Worm (Caenorhabditis elegans) whole organism, L3 larva: Measurements from ENCODE around the gene W09G12.9.

Experiments
- R02D3.7 ChIP-seq: fragments of 150-350 bp; optimal IDR thresholded peaks from 2 replicates; lab custom pipeline; 2014; ENCODE audit warnings: missing biosample characterization, missing genetic modification characterization
- ZK546.5 ChIP-seq: sonication (generic microtip); optimal IDR thresholded peaks from 2 replicates; lab custom pipeline; 2017; ENCODE audit warnings: missing biosample characterization, missing genetic modification characterization
- ceh-82 ChIP-seq: fragments of 150-350 bp; optimal IDR thresholded peaks from 2 replicates; lab custom pipeline; 2014; ENCODE audit warnings: missing biosample characterization, missing genetic modification characterization
- mdl-1 ChIP-seq: fragments of 150-350 bp; optimal IDR thresholded peaks from 2 replicates; lab custom pipeline; 2014; ENCODE audit warnings: missing biosample characterization, missing genetic modification characterization
- nhr-11 ChIP-seq: fragments of 150-350 bp; optimal IDR thresholded peaks from 2 replicates; lab custom pipeline; 2014; ENCODE audit warnings: missing biosample characterization, missing genetic modification characterization
- nhr-237 ChIP-seq: fragments of 150-350 bp; optimal IDR thresholded peaks from 2 replicates; lab custom pipeline; 2014; ENCODE audit warnings: missing biosample characterization, missing genetic modification characterization
- nhr-76 ChIP-seq: fragments of 150-350 bp; sonication (generic microtip); optimal IDR thresholded peaks from 5 replicates; lab custom pipeline; 2014; ENCODE audit warnings: missing biosample characterization, missing genetic modification characterization
- nhr-77 ChIP-seq: fragments of 150-350 bp; optimal IDR thresholded peaks from 2 replicates; lab custom pipeline; 2014; ENCODE audit warnings: missing biosample characterization, missing genetic modification characterization
- pha-4 ChIP-seq: fragments of 150-350 bp; optimal IDR thresholded peaks from 2 replicates; lab custom pipeline; 2014; ENCODE audit warnings: missing biosample characterization, missing genetic modification reagents, missing genetic modification characterization
- sea-2 ChIP-seq: fragments of 150-350 bp; sonication (generic microtip); optimal IDR thresholded peaks from 4 replicates; lab custom pipeline; 2014; ENCODE audit warnings: missing biosample characterization, missing genetic modification reagents, missing genetic modification characterization
- skn-1 ChIP-seq: fragments of 150-350 bp; optimal IDR thresholded peaks from 2 replicates; lab custom pipeline; 2014; ENCODE audit warnings: missing biosample characterization, missing genetic modification characterization
- unc-39 ChIP-seq: sonication (generic microtip); optimal IDR thresholded peaks from 4 replicates; lab custom pipeline; 2017; ENCODE audit warnings: missing biosample characterization, missing genetic modification characterization

DNA sequence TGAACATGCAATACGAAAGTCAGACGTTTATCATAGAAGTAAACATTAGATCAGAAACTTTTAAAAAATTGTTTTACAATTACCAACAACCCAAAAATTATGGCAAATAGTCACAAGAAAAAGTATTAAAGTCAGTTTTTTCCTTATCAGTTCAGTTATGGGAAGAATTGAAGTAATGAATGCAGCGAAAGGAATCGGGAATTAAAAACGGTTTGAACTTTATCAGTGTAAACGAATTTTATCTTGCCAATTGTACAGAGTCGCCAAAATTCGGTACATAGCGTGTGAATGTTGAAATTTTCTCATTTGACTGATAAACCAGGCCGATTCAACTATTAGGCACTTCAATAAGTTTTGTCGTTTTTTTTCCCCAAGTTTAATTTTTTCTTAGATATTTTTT is 49.7 kb downstream of the W09G12.9 start:
- TF ChIP-seq unc-39 (tag; lab: Kevin White, UChicago) (no peak), skn-1 (no peak), pha-4 (peak; percentile 24), R02D3.7 (tag; lab: Kevin White, UChicago) (no peak), nhr-11 (tag; lab: Kevin White, UChicago) (no peak), sea-2 (GFP tag; lab: Kevin White, UChicago) (no peak), mdl-1 (tag; lab: Kevin White, UChicago) (no peak), nhr-76 (tag; lab: Kevin White, UChicago) (no peak), nhr-77 (tag; lab: Kevin White, UChicago) (no peak), nhr-237 (no peak), ZK546.5 (no peak), ceh-82 (tag; lab: Kevin White, UChicago) (no peak)
